Fruit fly (Drosophila melanogaster) whole organism, larva: ENCODE measurements around the gene mtDNA-helicase.

ENCODE experiments used
- noc ChIP-seq: fragments of 200-800 bp; sonication (Bioruptor generic); optimal IDR thresholded peaks from 3 replicates; lab custom pipeline; 2019; ENCODE audit warnings: missing biosample characterization, mild to moderate bottlenecking, missing genetic modification characterization, moderate library complexity

mtDNA-helicase gene

DNA sequence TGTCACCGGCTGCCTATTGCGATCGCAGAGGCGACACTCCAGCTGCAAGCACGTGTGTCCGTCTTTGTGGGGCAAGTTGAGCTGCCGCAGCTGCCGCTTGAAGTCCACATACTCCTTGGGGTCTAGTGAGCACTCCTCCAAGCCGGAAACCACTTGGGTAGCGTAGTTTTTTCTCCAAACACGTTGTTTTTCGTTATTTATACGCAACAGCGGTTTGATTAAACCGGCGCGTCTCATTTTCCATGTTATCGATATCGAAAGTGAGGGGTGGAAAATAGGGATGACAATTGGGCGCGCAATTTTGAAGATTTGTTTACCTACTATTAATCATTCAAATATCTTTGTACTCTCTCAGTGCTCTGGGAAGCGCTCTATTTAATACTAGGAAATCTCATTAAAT lies at the start of gene mtDNA-helicase:
Gene mtDNA-helicase (minus strand): TSS at position 264 of the 400 bp plus-strand sequence.
- TF ChIP-seq noc = no peak

DNA sequence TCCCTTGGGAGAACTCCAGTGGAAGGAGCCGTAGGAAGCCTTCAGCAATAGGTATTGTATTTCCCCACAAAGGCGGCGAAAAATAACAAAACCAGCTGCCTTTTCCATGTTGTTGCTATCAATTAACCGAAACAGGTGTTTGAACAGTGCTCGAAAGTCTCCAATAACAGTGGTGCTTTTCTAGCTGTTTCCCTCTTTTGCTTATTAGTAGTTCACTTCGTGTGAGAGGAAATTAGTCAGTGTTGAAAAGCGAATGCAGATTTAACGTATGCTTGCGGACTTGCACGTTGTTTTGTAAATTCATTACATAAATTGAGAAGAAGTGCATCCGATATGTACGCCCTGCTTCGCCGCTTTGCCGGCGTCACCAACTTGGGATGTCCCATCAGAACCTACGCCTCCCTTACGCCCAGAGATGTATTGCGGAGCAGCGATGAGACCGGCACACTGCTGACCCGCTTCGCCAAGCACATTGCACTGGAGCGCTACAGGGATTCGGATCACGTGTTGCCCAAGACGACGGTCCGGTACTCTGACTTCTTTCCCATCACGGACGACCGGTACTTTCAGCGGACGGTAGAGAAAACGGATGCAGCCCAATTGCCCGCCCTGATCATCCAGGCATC lies 45.5 kb upstream of the mtDNA-helicase start, which contains the start of the genes Datp and CG4619:
Gene Datp (minus strand): TSS at position 160 of the 626 bp plus-strand sequence.
Gene CG4619 (plus strand): TSS at position 233 of the 626 bp plus-strand sequence.
- peak; percentile 43 for TF ChIP-seq noc

DNA sequence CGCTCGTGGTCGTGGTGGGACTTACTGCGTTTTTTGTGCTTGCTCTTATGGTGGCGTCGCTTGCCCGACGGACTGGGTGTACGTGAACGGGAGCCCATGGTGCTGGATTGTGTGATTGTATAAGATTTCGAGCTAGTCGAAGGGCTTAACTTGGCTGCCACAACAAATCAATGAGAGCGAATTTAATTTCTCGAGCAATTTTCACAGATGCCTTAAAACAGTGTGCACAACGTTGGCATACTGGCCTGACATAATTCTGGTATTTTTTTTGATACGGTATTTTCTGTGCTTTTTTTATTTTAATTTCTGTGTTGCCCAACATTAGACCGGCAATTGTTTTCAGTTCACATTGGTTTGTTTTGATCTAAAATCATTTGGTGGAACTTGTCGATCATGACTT lies 44.7 kb upstream of the mtDNA-helicase start, which contains the start of gene Arglu1:
Gene Arglu1 (minus strand): TSS at position 227 of the 400 bp plus-strand sequence.
- no peak for TF ChIP-seq noc

DNA sequence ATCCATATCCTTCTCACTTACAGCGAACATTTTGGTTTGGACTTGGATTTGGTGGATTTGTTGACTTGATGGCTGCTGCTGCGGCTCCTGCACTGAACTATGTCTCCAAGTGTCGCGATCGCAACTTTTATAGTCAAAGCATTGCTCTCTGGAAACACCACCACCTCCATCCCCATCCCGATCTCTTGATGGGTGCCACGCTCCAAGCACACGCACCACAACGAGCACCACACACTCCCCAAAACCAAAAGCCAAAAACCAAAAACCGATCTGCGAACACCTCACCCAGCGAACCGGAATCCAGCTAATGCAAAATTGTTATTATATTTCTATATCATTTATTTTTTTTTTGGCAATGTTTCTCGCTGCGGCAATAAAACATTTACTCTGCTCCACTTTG lies 39.8 kb upstream of the mtDNA-helicase start, which contains the start of gene Cpr30F:
Gene Cpr30F (minus strand): TSS at position 101 of the 400 bp plus-strand sequence.
- TF ChIP-seq noc = no peak

DNA sequence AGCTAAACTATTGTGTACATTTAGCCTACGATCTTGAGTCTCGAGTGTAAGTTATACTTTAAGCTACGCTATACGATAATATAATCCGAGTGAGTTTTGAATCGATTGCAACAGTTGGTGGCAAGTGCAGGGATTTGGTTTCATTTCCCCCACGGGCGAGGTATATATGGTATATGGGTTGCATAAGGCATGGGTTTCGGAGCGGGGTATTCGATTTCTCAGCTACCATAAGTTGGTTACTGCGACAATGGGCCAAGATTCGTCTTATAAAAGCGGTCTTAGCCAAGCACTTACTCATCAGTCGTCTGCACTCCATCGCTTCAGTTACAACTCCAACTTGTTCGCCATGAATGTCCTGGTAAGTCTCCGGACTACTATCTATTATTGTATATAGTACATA lies 37.0 kb upstream of the mtDNA-helicase start, which contains the start of gene CG42367:
Gene CG42367 (plus strand): TSS at position 301 of the 400 bp plus-strand sequence.
- TF ChIP-seq noc = no peak

DNA sequence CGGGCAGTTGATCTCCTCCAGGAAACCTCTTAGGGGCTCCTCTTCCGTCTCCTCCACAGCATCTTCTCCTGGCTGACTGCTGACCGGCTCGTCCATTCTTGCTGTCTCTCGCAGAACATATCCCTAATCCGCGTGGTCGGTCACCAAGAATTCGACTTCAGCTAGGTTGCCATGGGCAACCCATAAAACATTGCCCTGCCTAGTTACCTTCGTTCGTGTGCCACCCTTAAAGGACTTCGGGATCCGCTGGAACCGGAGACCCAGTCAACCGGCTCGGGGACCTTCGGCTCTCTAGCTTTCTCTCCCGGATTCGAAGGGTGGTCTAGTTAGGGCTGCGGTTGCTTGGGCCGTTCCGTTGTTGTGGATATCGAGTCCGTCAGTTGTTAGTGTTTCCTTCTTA lies 31.5 kb upstream of the mtDNA-helicase start, which contains the start of the genes TbCMF46 and CG42366:
Gene TbCMF46 (minus strand): TSS at position 101 of the 400 bp plus-strand sequence.
Gene CG42366 (plus strand): TSS at position 397 of the 400 bp plus-strand sequence.
- no peak for TF ChIP-seq noc

DNA sequence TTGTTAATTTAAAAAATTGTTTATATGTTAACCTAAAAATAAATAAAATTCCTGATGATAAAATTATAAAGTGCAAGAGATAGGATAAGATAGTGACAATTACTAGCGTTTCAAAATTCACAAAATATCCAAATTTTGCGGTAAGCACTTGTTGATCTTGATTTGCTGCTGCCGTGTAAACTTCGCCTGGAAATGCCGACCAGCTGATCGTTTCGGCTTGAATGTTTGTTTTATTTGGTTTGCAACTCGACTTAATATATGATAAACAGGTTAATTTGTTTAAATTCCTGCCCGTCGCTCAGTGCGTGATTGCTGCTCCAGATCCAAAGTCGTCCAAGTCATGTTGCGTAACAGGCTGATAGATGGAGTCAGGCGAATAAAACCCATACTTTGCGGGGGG lies 28.2 kb upstream of the mtDNA-helicase start, which contains the start of gene CG4592:
Gene CG4592 (plus strand): TSS at position 233 of the 400 bp plus-strand sequence.
- TF ChIP-seq noc = no peak

DNA sequence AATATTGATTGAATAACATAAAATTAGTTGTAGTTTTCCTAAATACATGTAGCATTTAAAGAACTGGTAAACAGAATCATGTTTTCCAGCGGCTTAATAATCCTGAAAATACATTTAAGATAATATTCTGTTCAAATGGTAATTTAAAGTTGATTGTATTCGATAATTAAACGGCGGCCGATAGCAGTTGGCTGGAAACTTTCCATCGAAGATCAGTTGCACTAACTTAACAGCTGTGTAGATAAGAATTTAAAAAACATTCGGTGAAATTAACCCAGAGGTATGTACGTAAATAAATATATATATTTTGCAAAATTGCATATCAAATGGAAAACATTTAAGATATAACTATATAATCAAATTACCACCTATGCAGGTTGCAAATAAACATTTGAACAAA lies 26.7 kb upstream of the mtDNA-helicase start, which contains the start of gene CG4594:
Gene CG4594 (plus strand): TSS at position 212 of the 400 bp plus-strand sequence.
- no peak for TF ChIP-seq noc

DNA sequence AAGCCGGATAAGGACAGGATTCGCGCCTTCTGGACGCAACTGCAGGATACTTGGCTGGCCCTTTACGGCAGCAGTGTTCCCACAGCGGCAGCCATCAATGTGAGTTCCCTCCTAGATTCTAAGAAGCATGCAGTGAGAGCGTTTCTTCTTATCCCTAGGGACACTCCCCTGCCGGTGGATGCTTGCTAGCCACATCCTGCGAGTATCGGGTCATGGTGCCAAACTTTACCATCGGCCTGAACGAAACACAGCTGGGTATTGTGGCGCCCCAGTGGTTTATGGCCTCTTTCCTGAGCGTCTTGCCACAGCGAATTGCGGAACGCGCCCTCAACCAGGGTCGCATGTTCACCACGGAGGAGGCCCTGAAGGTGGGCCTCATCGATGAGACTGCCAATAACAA lies 26.0 kb upstream of the mtDNA-helicase start:
- TF ChIP-seq noc = no peak

DNA sequence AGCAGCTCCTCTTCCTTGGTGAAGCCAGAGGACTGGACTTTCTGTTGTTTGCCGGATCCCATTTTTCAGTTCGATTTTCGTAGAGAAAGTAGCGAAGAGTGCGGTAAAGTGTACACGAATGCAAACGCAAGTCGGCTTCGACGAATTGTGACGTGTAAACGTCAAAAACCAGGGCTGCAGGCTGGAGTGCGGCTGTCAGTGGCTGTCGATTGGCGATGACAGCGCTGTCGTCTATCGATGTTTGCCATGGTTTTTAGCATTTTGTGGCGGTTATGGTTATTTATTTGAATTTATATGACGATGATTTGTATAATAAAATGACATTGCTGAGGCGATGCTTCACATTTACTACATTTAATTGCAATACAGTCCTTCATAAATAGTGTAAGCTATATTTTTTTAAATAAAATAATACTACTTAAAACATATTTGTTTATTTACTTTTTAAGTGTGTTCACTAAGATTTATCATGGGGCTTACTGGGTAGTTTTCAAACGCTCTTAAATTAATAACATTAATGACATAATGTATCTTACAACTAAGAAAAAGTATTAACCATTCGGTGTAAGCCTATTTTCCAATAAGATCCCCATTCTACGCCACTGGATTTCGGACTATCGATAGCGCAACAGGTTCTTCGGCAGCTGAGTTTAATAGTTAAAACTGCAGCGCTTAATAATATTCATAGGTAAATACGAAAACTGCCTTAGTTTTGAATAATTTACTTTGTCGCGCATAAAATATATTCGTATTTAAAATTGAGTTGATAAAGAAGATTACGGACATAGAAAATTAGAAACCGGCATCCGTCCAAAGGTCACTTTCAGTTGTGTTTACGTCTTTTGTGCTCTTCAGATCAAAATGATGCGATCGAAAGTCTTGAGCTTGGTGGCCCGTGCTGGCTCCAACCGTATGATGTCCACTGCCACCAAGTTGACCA lies 25.0 kb upstream of the mtDNA-helicase start, which contains the start of the genes CG5885 and CG4598:
Gene CG5885 (minus strand): TSS at position 311 of the 940 bp plus-strand sequence.
Gene CG4598 (plus strand): TSS at position 599 of the 940 bp plus-strand sequence.
- TF ChIP-seq noc = peak; percentile 68

DNA sequence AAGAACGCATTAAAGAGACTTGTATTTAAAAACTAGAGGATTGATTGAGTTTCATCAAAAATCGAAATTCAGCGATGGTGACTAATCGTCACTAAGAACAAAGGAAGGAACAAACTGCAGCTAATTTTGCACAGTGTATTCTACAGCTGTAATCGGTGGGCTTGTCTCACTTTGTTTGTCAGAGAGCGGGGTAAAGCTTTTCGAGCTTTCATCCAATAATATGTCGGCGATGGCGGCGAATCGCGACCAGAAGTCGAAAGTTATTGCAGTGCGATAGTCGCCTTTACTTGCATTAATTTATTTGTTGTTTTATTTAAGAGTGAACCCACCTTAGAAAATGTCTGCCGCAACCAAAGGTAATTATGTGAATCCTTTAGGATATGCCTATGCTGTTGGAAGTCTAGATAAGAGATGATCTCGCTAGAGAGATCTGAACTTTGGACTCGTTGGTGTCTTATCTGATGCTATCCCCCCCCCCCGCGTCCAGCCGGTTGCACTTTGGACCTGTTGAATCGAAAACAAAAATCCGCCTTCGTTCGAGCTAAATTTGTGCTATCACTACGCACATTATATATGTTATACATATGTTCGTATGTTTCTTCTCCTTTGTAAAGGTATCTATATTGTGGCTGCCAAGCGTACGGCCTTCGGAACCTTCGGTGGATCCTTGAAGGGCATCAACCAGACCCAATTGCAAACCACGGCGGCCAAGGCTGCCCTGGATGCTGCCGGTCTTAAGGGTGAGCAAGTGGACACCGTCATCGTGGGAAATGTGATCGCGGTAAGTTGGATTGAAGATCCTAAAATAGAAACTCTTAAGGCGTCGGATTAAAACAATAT lies 22.0 kb upstream of the mtDNA-helicase start, which contains the start of gene yip2:
Gene yip2 (plus strand): TSS at position 243 of the 840 bp plus-strand sequence.
- peak; percentile 70 for TF ChIP-seq noc

DNA sequence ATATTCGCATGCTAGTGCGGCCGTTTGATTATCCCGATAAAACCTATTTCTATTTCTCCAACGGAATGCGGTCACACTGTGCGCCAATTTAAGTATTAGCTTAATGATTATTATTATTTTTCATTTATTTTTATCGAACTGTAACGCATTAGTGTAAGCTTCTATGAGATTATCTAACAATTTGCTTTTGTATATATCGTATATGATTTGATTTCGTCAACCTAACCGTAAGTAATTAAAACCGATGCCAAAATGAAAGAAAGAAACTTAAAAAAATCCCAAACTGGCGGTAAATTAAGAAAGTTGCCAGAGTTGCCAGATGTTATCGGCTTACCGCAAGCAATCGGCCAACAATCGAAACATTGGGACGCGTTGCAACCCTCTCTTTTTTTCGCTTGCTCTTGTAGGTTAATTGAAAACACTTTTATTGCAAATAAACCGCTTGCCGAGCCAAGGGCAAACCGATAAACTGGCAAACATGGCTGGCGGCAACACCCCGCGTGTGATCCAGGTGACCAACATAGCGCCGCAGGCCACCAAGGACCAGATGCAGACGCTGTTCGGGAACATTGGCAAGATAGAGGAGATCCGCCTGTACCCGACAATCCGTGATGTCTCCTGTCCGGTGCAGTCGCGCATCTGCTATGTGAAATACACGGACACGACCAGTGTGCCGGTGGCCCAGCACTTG lies 19.5 kb upstream of the mtDNA-helicase start, which contains the start of the genes Etl1 and Srp54:
Gene Etl1 (minus strand): TSS at position 39 of the 691 bp plus-strand sequence.
Gene Srp54 (plus strand): TSS at position 342 of the 691 bp plus-strand sequence.
- no peak for TF ChIP-seq noc

DNA sequence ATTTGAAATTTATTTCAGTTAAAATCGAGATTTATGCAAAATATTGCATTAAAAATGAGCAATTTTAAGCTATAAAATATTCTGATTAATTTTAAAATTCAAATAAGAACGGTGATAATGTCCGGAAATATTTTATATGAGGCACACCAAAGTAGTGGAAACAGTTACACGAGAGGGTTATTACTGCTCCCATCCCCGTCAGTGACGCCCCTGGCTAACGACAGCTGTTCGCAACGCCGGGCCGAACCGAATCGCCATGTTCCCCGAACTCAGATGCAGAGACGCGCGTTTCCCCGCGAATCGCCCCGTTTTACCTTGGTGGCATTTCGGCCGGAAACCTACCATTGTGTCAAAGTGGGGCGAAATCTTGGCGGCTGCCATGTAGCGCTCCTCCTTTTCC lies 18.5 kb upstream of the mtDNA-helicase start:
- peak; percentile 25 for TF ChIP-seq noc

DNA sequence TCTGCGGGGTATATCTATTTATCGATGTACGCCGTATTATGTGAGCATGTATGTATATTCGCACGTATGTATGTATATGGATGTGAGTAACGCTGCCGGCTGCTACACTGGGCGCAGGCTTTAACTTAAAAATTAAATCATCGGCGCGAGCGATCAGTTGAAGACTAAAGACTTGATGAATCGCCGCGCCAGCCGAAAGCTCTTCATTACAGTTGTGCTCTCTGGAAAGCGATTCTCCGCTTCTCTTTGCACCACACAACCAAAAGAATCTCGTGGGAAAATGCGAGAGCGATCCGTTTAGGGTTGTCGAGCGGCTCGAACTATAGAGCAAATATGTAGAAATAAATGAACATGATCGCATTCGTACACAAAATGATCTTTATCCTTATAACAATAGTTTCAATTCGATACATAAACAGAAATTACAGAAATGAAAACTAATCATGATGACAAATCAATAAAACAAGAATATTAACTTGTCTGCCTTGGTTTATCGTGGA lies 15.3 kb upstream of the mtDNA-helicase start, which contains the start of gene CG13124:
Gene CG13124 (minus strand): TSS at position 166 of the 500 bp plus-strand sequence.
- TF ChIP-seq noc = no peak
